Fruit fly (Drosophila melanogaster) whole organism, embryonic: Measurements from ENCODE around the gene CG15772.

Experiments used
- B-H2 ChIP-seq: fragments of 200-800 bp; sonication (Bioruptor generic); optimal IDR thresholded peaks from 2 replicates; lab custom pipeline; 2018; ENCODE audit warnings: missing biosample characterization, mild to moderate bottlenecking, missing genetic modification characterization
- CG10462 ChIP-seq: fragments of 200-800 bp; sonication (Bioruptor generic); optimal IDR thresholded peaks from 2 replicates; lab custom pipeline; 2016; ENCODE audit warnings: missing biosample characterization, missing genetic modification characterization
- CG10654 ChIP-seq: fragments of 200-800 bp; sonication (Bioruptor generic); optimal IDR thresholded peaks from 2 replicates; lab custom pipeline; 2016; ENCODE audit warnings: missing biosample characterization, missing genetic modification characterization
- CG12104 ChIP-seq: fragments of 200-800 bp; sonication (Bioruptor generic); optimal IDR thresholded peaks from 3 replicates; lab custom pipeline; 2016; ENCODE audit warnings: missing biosample characterization, missing genetic modification characterization
- CG12155 ChIP-seq: fragments of 200-800 bp; sonication (Bioruptor generic); optimal IDR thresholded peaks from 3 replicates; lab custom pipeline; 2016; ENCODE audit warnings: missing biosample characterization, missing genetic modification characterization
- CG1233 ChIP-seq: fragments of 200-800 bp; sonication (Bioruptor generic); optimal IDR thresholded peaks from 4 replicates; lab custom pipeline; 2018; ENCODE audit warnings: missing biosample characterization, mild to moderate bottlenecking, missing genetic modification characterization
- CG13775 ChIP-seq: fragments of 200-800 bp; sonication (Bioruptor generic); optimal IDR thresholded peaks from 3 replicates; lab custom pipeline; 2017; ENCODE audit warnings: missing biosample characterization, mild to moderate bottlenecking, missing genetic modification characterization
- CG13894 ChIP-seq: fragments of 200-800 bp; sonication (Bioruptor generic); optimal IDR thresholded peaks from 3 replicates; lab custom pipeline; 2018; ENCODE audit warnings: missing biosample characterization, mild to moderate bottlenecking, missing genetic modification characterization, moderate library complexity
- CG15479 ChIP-seq: fragments of 200-800 bp; sonication (Bioruptor generic); optimal IDR thresholded peaks from 3 replicates; lab custom pipeline; 2019; ENCODE audit warnings: missing biosample characterization, mild to moderate bottlenecking, missing genetic modification characterization, moderate library complexity
- CG1602 ChIP-seq: fragments of 200-800 bp; sonication (Bioruptor generic); optimal IDR thresholded peaks from 3 replicates; lab custom pipeline; 2016; ENCODE audit warnings: missing biosample characterization, missing genetic modification characterization
- CG16815 ChIP-seq: fragments of 200-800 bp; sonication (Bioruptor generic); optimal IDR thresholded peaks from 3 replicates; lab custom pipeline; 2017; ENCODE audit warnings: missing biosample characterization, mild to moderate bottlenecking, missing genetic modification characterization
- CG17359 ChIP-seq: fragments of 200-800 bp; sonication (Bioruptor generic); optimal IDR thresholded peaks from 3 replicates; lab custom pipeline; 2018; ENCODE audit warnings: missing biosample characterization, mild to moderate bottlenecking, missing genetic modification characterization, moderate library complexity
- CG17361 ChIP-seq: fragments of 200-800 bp; sonication (Bioruptor generic); IDR thresholded peaks from 3 replicates; pipeline ENCODE4 v1.3.6; 2022; ENCODE audit warnings: missing biosample characterization, missing genetic modification characterization
- CG17829 ChIP-seq: fragments of 200-800 bp; optimal IDR thresholded peaks from 2 replicates; lab custom pipeline; 2019; ENCODE audit warnings: missing biosample characterization, mild to moderate bottlenecking, missing genetic modification characterization, moderate library complexity
- CG1792 ChIP-seq: fragments of 200-800 bp; sonication (Bioruptor generic); optimal IDR thresholded peaks from 2 replicates; lab custom pipeline; 2016; ENCODE audit warnings: missing biosample characterization, missing genetic modification characterization
- CG2116 ChIP-seq: fragments of 200-800 bp; sonication (Bioruptor generic); optimal IDR thresholded peaks from 3 replicates; lab custom pipeline; 2018; ENCODE audit warnings: missing biosample characterization, mild to moderate bottlenecking, missing genetic modification characterization
- CG2889 ChIP-seq: fragments of 200-800 bp; sonication (Bioruptor generic); IDR thresholded peaks from 3 replicates; pipeline ENCODE4 v1.3.6; 2022; ENCODE audit warnings: missing biosample characterization, missing genetic modification characterization
- CG4820 ChIP-seq: fragments of 200-800 bp; sonication (Bioruptor generic); optimal IDR thresholded peaks from 3 replicates; lab custom pipeline; 2016; ENCODE audit warnings: missing biosample characterization, missing genetic modification characterization
- CG5245 ChIP-seq: fragments of 200-800 bp; sonication (Bioruptor generic); optimal IDR thresholded peaks from 3 replicates; lab custom pipeline; 2016; ENCODE audit warnings: missing biosample characterization, missing genetic modification characterization
- CG8924 ChIP-seq: fragments of 200-800 bp; optimal IDR thresholded peaks from 3 replicates; lab custom pipeline; 2019; ENCODE audit warnings: missing biosample characterization, mild to moderate bottlenecking, missing genetic modification characterization, moderate library complexity
- CG9437 ChIP-seq: fragments of 200-800 bp; sonication (Bioruptor generic); optimal IDR thresholded peaks from 2 replicates; lab custom pipeline; 2018; ENCODE audit warnings: missing biosample characterization, mild to moderate bottlenecking, missing genetic modification characterization
- CoRest ChIP-seq: fragments of 200-800 bp; sonication (Bioruptor generic); optimal IDR thresholded peaks from 3 replicates; lab custom pipeline; 2018; ENCODE audit warnings: missing biosample characterization, mild to moderate bottlenecking, missing genetic modification characterization, moderate library complexity
- Deaf1 ChIP-seq: fragments of 200-800 bp; optimal IDR thresholded peaks from 3 replicates; lab custom pipeline; 2019; ENCODE audit warnings: missing biosample characterization, mild to moderate bottlenecking, missing genetic modification characterization, moderate library complexity
- Dek ChIP-seq: fragments of 200-800 bp; sonication (Bioruptor generic); optimal IDR thresholded peaks from 3 replicates; lab custom pipeline; 2019; ENCODE audit warnings: missing biosample characterization, mild to moderate bottlenecking, missing genetic modification characterization, moderate library complexity
- GATAe ChIP-seq: fragments of 200-800 bp; sonication (Bioruptor generic); conservative IDR thresholded peaks from 2 replicates; pipeline ENCODE4 v1.3.6; 2022; ENCODE audit warnings: missing biosample characterization, missing genetic modification characterization
- HHEX ChIP-seq: fragments of 200-800 bp; sonication (Bioruptor generic); optimal IDR thresholded peaks from 3 replicates; lab custom pipeline; 2017; ENCODE audit warnings: missing biosample characterization, mild to moderate bottlenecking, missing genetic modification characterization, missing genetic modification reagents
- HLHmδ ChIP-seq: fragments of 200-800 bp; sonication (Bioruptor generic); optimal IDR thresholded peaks from 2 replicates; lab custom pipeline; 2018; ENCODE audit warnings: missing biosample characterization, mild to moderate bottlenecking, missing genetic modification characterization, moderate library complexity
- Hr78 ChIP-seq, 2 experiments: fragments of 200-800 bp in 1 of 2; fragments of >200 bp in 1 of 2; sonication (Bioruptor generic) in 1 of 2; optimal IDR thresholded peaks; 2 replicates each; lab custom pipeline; 2017 to 2019; ENCODE audit warnings: missing biosample characterization in 2 of 2, missing genetic modification characterization in 2 of 2, mild to moderate bottlenecking in 1 of 2, moderate library complexity in 1 of 2
- Kr ChIP-seq: fragments of 200-800 bp; sonication (Bioruptor generic); optimal IDR thresholded peaks from 2 replicates; lab custom pipeline; 2017; ENCODE audit warnings: missing biosample characterization, mild to moderate bottlenecking, missing genetic modification characterization
- Lhr ChIP-seq: fragments of 200-800 bp; sonication (Bioruptor generic); optimal IDR thresholded peaks from 3 replicates; lab custom pipeline; 2017; ENCODE audit warnings: mild to moderate bottlenecking, missing biosample characterization, missing genetic modification reagents, missing genetic modification characterization
- Oli ChIP-seq: fragments of 200-800 bp; sonication (Bioruptor generic); optimal IDR thresholded peaks from 2 replicates; lab custom pipeline; 2018; ENCODE audit warnings: missing biosample characterization, mild to moderate bottlenecking, missing genetic modification characterization, moderate library complexity
- Poxn ChIP-seq: fragments of 200-800 bp; sonication (Bioruptor generic); IDR thresholded peaks from 2 replicates; pipeline ENCODE4 v1.3.6; 2022; ENCODE audit warnings: missing biosample characterization, missing genetic modification characterization
- ato ChIP-seq: fragments of 200-800 bp; sonication (Bioruptor generic); IDR thresholded peaks from 2 replicates; pipeline ENCODE4 v1.3.6; 2022; ENCODE audit warnings: missing biosample characterization, missing genetic modification characterization; ENCODE audit not compliant: partially characterized antibody
- gfzf ChIP-seq: fragments of 200-800 bp; sonication (Bioruptor generic); optimal IDR thresholded peaks from 2 replicates; lab custom pipeline; 2016; ENCODE audit warnings: missing biosample characterization, mild to moderate bottlenecking, missing genetic modification characterization, moderate library complexity
- hb ChIP-seq: fragments of 200-800 bp; sonication (Bioruptor generic); IDR thresholded peaks from 3 replicates; pipeline ENCODE4 v1.3.6; 2022; ENCODE audit warnings: missing biosample characterization, missing genetic modification characterization; ENCODE audit not compliant: partially characterized antibody
- lola ChIP-seq, 3 experiments: fragments of >200 bp in 2 of 3; fragments of 200-800 bp in 1 of 3; sonication (Bioruptor generic) in 1 of 3; optimal IDR thresholded peaks; 2 replicates each; lab custom pipeline; 2017 to 2019; ENCODE audit warnings: missing biosample characterization in 3 of 3, missing genetic modification characterization in 3 of 3, mild to moderate bottlenecking in 1 of 3, moderate library complexity in 1 of 3
- nom ChIP-seq: fragments of 200-800 bp; sonication (Bioruptor generic); optimal IDR thresholded peaks from 2 replicates; lab custom pipeline; 2017; ENCODE audit warnings: missing biosample characterization, missing genetic modification characterization, mild to moderate bottlenecking, moderate library complexity, missing genetic modification reagents
- pan ChIP-seq, 4 experiments: fragments of >200 bp in 3 of 4; fragments of 200-800 bp in 1 of 4; sonication (Bioruptor generic) in 1 of 4; optimal IDR thresholded peaks in 3 of 4; IDR thresholded peaks in 1 of 4; 2 replicates each; pipeline versions ENCODE4 v1.3.6 to Lab custom; 2017 to 2022; ENCODE audit warnings: missing biosample characterization in 2 of 4, missing genetic modification characterization in 2 of 4, mixed read lengths in 1 of 4
- prd ChIP-seq, 3 experiments: fragments of >200 bp in 2 of 3; fragments of 200-800 bp in 1 of 3; sonication (Bioruptor generic) in 1 of 3; optimal IDR thresholded peaks in 2 of 3; IDR thresholded peaks in 1 of 3; 2 replicates in 2 of 3; 3 replicates in 1 of 3; pipeline versions ENCODE4 v1.3.6 to Lab custom; 2017 to 2022; ENCODE audit warnings: missing biosample characterization in 1 of 3, missing genetic modification characterization in 1 of 3
- psq ChIP-seq: fragments of 200-800 bp; sonication (Bioruptor generic); optimal IDR thresholded peaks from 2 replicates; lab custom pipeline; 2017; ENCODE audit warnings: missing biosample characterization, missing genetic modification characterization
- schlank ChIP-seq: fragments of 200-800 bp; sonication (Bioruptor generic); optimal IDR thresholded peaks from 2 replicates; lab custom pipeline; 2018; ENCODE audit warnings: missing biosample characterization, mild to moderate bottlenecking, missing genetic modification characterization
- sna ChIP-seq: fragments of 200-800 bp; sonication (Bioruptor generic); IDR thresholded peaks from 2 replicates; pipeline ENCODE4 v1.3.6; 2022; ENCODE audit warnings: missing biosample characterization, missing genetic modification characterization; ENCODE audit not compliant: partially characterized antibody
- tna ChIP-seq: fragments of 200-800 bp; sonication (Bioruptor generic); IDR thresholded peaks from 2 replicates; pipeline ENCODE4 v1.3.6; 2022; ENCODE audit warnings: missing biosample characterization, missing genetic modification characterization; ENCODE audit not compliant: partially characterized antibody
- tx ChIP-seq: fragments of 200-800 bp; sonication (Bioruptor generic); optimal IDR thresholded peaks from 2 replicates; lab custom pipeline; 2016; ENCODE audit warnings: missing biosample characterization, missing genetic modification characterization
- wek ChIP-seq: fragments of 200-800 bp; sonication (Bioruptor generic); optimal IDR thresholded peaks from 3 replicates; lab custom pipeline; 2018; ENCODE audit warnings: missing biosample characterization, mild to moderate bottlenecking, missing genetic modification characterization, moderate library complexity
- zfh1 ChIP-seq: fragments of 200-800 bp; sonication (Bioruptor generic); IDR thresholded peaks from 3 replicates; pipeline ENCODE4 v1.3.6; 2022; ENCODE audit warnings: missing biosample characterization, missing genetic modification characterization

The CG15772 gene

dm6 chrX:5783260-5784040 is 31.4 kb downstream of the CG15772 start (continued):
- TF ChIP-seq CG4820 (GFP tag; lab: Kevin White, UChicago) = peak; percentile 42
- no peak for TF ChIP-seq CG13894
- TF ChIP-seq Oli (tag; lab: Kevin White, UChicago) = peak; percentile 70
- TF ChIP-seq pan (optimal IDR thresholded peaks at IDR 0.05; lab: Kevin White, UChicago) = no peak
- TF ChIP-seq pan (GFP tag; optimal IDR thresholded peaks at IDR 0.05 in 1 of 2, IDR thresholded peaks at IDR 0.05 in 1 of 2) = peak in 1 of 2 experiments; percentile 37
- no peak for TF ChIP-seq Dek (tag; lab: Kevin White, UChicago)
- TF ChIP-seq zfh1 (GFP tag; lab: Robert Waterston, UW) = peak; percentile 53; the same call in 1 of the 3 replicates
- TF ChIP-seq Poxn (GFP tag; lab: Robert Waterston, UW) = no peak
- peak; percentile 8 for TF ChIP-seq HHEX (GFP tag; lab: Kevin White, UChicago)
- no peak for TF ChIP-seq B-H2 (GFP tag; lab: Kevin White, UChicago)
- no peak for TF ChIP-seq sna (GFP tag; lab: Robert Waterston, UW)
- TF ChIP-seq CG10654 (GFP tag; lab: Kevin White, UChicago) = no peak
- peak in 1 of 3 experiments; percentile 32 for TF ChIP-seq lola (GFP tag; optimal IDR thresholded peaks at IDR 0.05; lab: Kevin White, UChicago)
- TF ChIP-seq CG1792 (GFP tag; lab: Kevin White, UChicago) = no peak
- no peak for TF ChIP-seq schlank (tag; lab: Kevin White, UChicago)
- TF ChIP-seq CG1602 (GFP tag; lab: Kevin White, UChicago) = no peak
- TF ChIP-seq prd (optimal IDR thresholded peaks at IDR 0.05; lab: Kevin White, UChicago) = no peak
- peak; percentile 55; the same call in 2 of the 3 replicates for TF ChIP-seq prd (GFP tag; IDR thresholded peaks at IDR 0.05; lab: Robert Waterston, UW)
- no peak for TF ChIP-seq CG12155 (GFP tag; lab: Kevin White, UChicago)
- no peak for TF ChIP-seq tx (GFP tag; lab: Kevin White, UChicago)
- peak; percentile 25 for TF ChIP-seq CG8924 (tag; lab: Kevin White, UChicago)
- no peak for TF ChIP-seq CG15479 (GFP tag; lab: Kevin White, UChicago)
- TF ChIP-seq nom (GFP tag; lab: Kevin White, UChicago) = no peak
- TF ChIP-seq tna = no peak
- peak; percentile 57; the same call in 1 of the 3 replicates for TF ChIP-seq CG17361 (GFP tag; lab: Robert Waterston, UW)
- TF ChIP-seq ato (GFP tag; lab: Robert Waterston, UW) = no peak
- no peak for TF ChIP-seq Kr (GFP tag; lab: Kevin White, UChicago)
- TF ChIP-seq CG16815 (GFP tag; lab: Kevin White, UChicago) = no peak
- TF ChIP-seq CG12104 (GFP tag; lab: Kevin White, UChicago) = no peak
- TF ChIP-seq GATAe = no peak
- no peak for TF ChIP-seq HLHmδ
- TF ChIP-seq CG17829 (tag; lab: Kevin White, UChicago) = peak; percentile 49
- TF ChIP-seq CG2116 (GFP tag; lab: Kevin White, UChicago) = no peak
- no peak for TF ChIP-seq psq
- TF ChIP-seq Lhr (GFP tag; lab: Kevin White, UChicago) = no peak
- no peak for TF ChIP-seq CG5245
- TF ChIP-seq Hr78 (GFP tag; optimal IDR thresholded peaks at IDR 0.05; lab: Kevin White, UChicago) = peak in 1 of 2 experiments; percentile 6
- TF ChIP-seq CG2889 (GFP tag; lab: Robert Waterston, UW) = no peak
- TF ChIP-seq gfzf (GFP tag; lab: Kevin White, UChicago) = no peak
- TF ChIP-seq Deaf1 = no peak
- TF ChIP-seq CG17359 (tag; lab: Kevin White, UChicago) = peak; percentile 64
- peak; percentile 37 for TF ChIP-seq CoRest (tag; lab: Kevin White, UChicago)
- TF ChIP-seq hb (GFP tag; lab: Robert Waterston, UW) = no peak
- TF ChIP-seq wek (GFP tag; lab: Kevin White, UChicago) = no peak
- TF ChIP-seq CG10462 (GFP tag; lab: Kevin White, UChicago) = no peak
- TF ChIP-seq CG9437 (GFP tag; lab: Kevin White, UChicago) = no peak
- no peak for TF ChIP-seq CG13775 (GFP tag; lab: Kevin White, UChicago)
- TF ChIP-seq CG1233 (GFP tag; lab: Kevin White, UChicago) = peak; percentile 6
